Worm (Caenorhabditis elegans) whole organism, mixed stage, embryonic: ENCODE measurements around the gene R09F10.1.

Experiments used
- blmp-1 ChIP-seq: fragments of 150-350 bp; optimal IDR thresholded peaks from 2 replicates; lab custom pipeline; 2014; ENCODE audit warnings: missing biosample characterization, missing genetic modification characterization
- lin-32 ChIP-seq: fragments of 200-800 bp; sonication (Bioruptor generic); optimal IDR thresholded peaks from 2 replicates; lab custom pipeline; 2018; ENCODE audit warnings: mild to moderate bottlenecking, missing genetic modification characterization, missing compliant biosample characterization
- mep-1 ChIP-seq: fragments of 150-350 bp; optimal IDR thresholded peaks from 2 replicates; lab custom pipeline; 2017; ENCODE audit warnings: missing biosample characterization, missing genetic modification reagents, missing genetic modification characterization, inconsistent platforms
- nhr-12 ChIP-seq: fragments of 150-350 bp; optimal IDR thresholded peaks from 2 replicates; lab custom pipeline; 2014; ENCODE audit warnings: missing biosample characterization, missing genetic modification characterization
- snpc-4 ChIP-seq: fragments of 150-350 bp; optimal IDR thresholded peaks from 2 replicates; lab custom pipeline; 2014; ENCODE audit warnings: missing biosample characterization, missing genetic modification characterization
- unc-39 ChIP-seq: fragments of 150-350 bp; optimal IDR thresholded peaks from 2 replicates; lab custom pipeline; 2014; ENCODE audit warnings: missing biosample characterization, missing genetic modification characterization
- unc-62 ChIP-seq: fragments of 150-350 bp; optimal IDR thresholded peaks from 2 replicates; lab custom pipeline; 2014; ENCODE audit warnings: missing biosample characterization, missing genetic modification reagents, missing genetic modification characterization
- ztf-11 ChIP-seq: fragments of 150-350 bp; optimal IDR thresholded peaks from 2 replicates; lab custom pipeline; 2014; ENCODE audit warnings: missing biosample characterization, missing genetic modification characterization

- no peak for TF ChIP-seq ztf-11 (tag; lab: Kevin White, UChicago)
- TF ChIP-seq blmp-1 (tag; lab: Kevin White, UChicago) = no peak
- TF ChIP-seq nhr-12 (tag; lab: Kevin White, UChicago) = no peak
- no peak for TF ChIP-seq mep-1
- no peak for TF ChIP-seq snpc-4 (tag; lab: Kevin White, UChicago)
- no peak for TF ChIP-seq unc-62 (GFP tag; lab: Kevin White, UChicago)
- TF ChIP-seq lin-32 (GFP tag; lab: Kevin White, UChicago) = no peak
- no peak for TF ChIP-seq unc-39 (tag; lab: Kevin White, UChicago)
Measured at ce11 chrX:8362379-8362778, 39.0 kb downstream of the R09F10.1 start.
